Fruit fly (Drosophila melanogaster) ovary, adult (tissue): ENCODE data around the gene hng3.

Experiments
- CG17801 ChIP-seq: fragments of 200-800 bp; optimal IDR thresholded peaks from 2 replicates; lab custom pipeline; 2019; ENCODE audit warnings: missing biosample characterization, mild to moderate bottlenecking, missing genetic modification characterization, moderate library complexity; ENCODE audit not compliant: partially characterized antibody

Gene hng3

dm6 chr3L:755259-755658 lies at the start of gene hng3:
hng3 (minus strand) TSS chr3L:755489.
- no peak for TF ChIP-seq CG17801

dm6 chr3L:804557-805260 lies 49.4 kb upstream of the hng3 start:
- TF ChIP-seq CG17801 = no peak

- no peak for TF ChIP-seq CG17801
These were observed 48.7 kb upstream of the hng3 start, which contains the start of gene CG13898 for dm6 chr3L:803951-804350. CG13898 (minus strand) TSS chr3L:804051.

- no peak for TF ChIP-seq CG17801
These were observed 47.5 kb upstream of the hng3 start for dm6 chr3L:802700-803273.

DNA sequence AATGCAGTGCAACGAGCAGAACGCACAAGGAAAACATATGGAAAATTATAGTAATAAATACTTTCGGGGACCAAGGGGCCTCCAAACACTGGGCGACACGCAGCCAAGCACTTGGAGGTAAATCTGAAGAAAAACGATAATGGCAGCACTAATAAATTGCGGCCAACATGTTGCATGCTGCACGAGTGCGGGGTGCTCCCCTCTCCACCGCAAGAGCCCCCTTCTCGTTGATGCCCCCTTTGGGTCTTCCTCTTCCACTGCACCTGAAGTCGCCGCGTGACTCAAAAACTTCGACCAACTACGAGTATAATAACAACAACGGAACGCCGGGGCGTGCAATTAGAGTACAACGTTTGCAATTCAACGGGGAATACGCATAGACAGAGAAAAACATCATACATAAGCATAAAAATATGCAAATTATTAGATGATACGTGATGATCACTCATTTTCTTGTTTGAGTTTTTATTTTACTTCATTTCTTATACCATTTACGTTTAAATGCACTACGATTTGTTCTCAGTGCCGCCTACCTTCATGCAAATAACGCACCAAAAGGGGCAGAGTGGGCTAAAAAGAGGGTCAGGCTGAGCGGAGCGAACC lies 46.7 kb upstream of the hng3 start:
- TF ChIP-seq CG17801 = no peak

- no peak for TF ChIP-seq CG17801
These were observed 44.7 kb upstream of the hng3 start for dm6 chr3L:799837-800513.

DNA sequence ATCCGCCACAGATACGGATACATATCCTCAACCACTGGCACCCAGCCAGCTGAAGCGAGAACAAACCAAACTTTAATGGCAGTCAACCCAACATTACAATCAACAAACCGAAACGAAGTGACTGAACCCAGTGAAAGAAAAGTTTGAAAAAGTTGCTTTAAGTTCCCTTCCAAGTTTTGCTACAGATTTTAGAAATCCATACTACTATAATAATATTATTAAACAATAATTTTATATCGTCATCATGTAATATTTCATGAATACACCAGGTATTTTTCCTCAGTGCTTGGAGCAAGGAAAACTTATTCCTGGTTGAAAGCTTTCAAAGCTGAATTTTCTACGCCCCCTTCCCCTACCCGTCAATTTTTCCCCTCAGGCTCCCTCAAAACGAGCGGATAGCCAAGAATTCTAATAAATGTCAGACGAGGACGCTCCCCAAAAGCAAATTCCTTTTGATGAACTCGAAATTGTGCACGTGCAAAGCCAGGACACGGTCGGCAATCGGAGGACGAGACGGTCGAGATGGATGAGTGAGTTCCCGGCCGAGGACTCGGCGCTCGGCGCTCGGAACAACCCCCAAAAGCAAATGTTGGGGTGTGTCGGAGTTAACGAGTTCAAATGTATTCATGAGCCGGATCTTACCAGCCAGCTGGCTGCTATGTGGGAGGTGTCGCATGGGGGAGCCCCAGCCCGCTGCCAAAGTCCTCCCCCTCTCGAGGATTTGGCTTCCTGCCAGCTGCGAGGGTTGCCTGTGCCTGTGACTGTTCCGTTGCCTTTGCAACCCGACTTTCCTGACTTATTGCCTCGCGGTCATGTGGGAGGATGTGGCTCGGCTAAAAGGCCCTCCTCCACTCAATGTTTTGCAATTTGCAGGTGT lies 41.9 kb upstream of the hng3 start:
- TF ChIP-seq CG17801 = no peak

DNA sequence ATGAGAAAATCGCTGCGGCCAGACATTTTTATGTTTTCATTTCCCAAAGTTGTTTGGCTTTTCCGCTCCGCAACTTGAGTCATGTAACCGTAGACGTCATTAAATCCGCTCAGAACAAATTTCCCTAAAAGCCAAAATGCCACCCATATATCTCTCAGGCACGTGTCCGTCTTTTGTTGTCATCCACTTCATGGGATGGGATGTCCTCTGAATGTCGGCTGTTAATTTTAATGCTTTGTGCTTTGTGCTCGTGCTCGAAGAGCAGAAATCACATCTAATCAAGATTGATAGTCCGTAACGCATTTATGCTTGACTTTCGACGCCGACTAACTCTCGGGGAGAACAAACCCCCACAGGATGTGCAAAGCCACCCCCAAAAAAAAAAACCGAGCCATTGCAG lies 39.7 kb upstream of the hng3 start:
- TF ChIP-seq CG17801 = no peak

dm6 chr3L:794462-794861 lies 39.2 kb upstream of the hng3 start:
- no peak for TF ChIP-seq CG17801

dm6 chr3L:793733-794320 lies 38.5 kb upstream of the hng3 start:
- no peak for TF ChIP-seq CG17801

DNA sequence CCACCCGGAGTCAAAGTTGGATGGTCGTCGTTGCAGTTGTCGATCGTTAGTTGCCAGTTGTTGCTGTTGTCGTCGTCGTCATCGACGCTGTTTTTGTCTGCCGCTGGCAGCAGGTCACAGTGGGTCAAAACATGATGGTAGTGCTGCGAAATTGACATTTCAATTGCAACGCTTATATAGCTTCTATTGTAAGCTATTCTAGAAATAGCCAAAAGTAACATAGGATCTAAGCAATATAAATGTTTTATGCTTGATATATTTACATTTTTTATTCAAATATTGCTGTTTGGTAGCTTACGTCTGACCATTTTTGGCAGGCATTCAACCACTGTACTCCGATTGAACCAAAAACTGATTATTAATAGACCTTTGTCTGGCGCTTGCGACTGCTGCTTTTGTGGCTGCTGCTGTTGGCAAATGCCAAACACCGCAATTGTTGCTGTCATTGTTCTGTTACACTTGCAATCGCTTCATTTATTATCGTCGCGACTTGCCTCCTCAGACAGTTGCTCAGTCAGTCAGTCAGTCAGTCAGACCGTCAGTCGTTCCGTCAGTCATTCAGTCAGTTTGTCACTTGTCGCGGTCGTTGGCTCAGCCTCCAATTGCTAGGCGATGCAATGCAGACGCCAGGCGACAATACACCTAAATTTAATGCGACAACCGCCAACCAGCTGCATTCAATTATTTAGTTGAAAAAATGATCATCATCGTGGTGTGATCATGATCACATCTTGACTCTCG lies 36.1 kb upstream of the hng3 start:
- no peak for TF ChIP-seq CG17801

DNA sequence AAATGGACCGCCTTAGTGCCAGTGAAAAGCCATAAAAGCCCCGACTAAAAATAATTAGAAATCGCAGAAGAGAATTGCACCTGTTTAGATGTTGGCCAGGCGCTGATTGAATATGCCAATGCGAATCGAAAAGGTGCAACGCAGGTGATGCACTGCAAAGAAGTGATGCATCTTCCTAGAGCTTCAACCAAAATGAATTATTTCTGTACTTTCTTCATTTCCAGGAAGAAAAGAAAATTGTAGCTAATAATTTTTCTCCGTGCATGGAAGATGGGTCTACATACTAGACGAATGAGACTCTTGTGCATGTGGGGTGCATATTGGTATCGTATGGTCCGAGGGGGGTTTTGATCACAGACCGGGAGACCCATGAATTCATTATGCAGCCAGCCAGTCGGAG lies 33.7 kb upstream of the hng3 start:
- no peak for TF ChIP-seq CG17801

dm6 chr3L:787635-788034 lies 32.3 kb upstream of the hng3 start:
- no peak for TF ChIP-seq CG17801

dm6 chr3L:786835-787234 lies 31.5 kb upstream of the hng3 start:
- no peak for TF ChIP-seq CG17801

- TF ChIP-seq CG17801 = no peak
These were observed 30.6 kb upstream of the hng3 start for dm6 chr3L:785726-786351.
